Worm (Caenorhabditis elegans): ENCODE data around the gene R155.3.

The R155.3 gene

DNA sequence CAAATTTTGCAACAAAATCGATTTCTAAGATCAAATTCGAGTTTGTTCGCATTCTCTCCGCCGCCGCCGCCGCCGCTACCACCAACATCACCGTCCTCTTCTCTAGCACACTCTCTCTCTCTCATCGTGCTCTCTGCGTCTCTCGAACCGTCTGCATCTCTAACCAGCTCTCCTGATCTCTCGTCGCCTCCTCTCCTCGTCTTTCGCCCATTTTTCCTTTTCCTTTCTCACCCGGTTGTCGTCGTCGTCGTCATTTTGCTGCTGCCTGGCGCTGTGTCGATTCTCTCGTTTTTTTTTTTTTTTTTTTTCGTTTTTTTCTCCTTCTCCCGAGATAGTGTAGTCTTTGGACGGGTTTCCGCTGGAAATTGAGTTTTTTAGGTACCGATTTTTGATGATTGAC, 50.1 kb downstream of the R155.3 start (continued):
- peak; percentile 92 for TF ChIP-seq sem-4 (tag; optimal IDR thresholded peaks at IDR 0.05)
- TF ChIP-seq nhr-237 (tag; optimal IDR thresholded peaks at IDR 0.05): no peak

DNA sequence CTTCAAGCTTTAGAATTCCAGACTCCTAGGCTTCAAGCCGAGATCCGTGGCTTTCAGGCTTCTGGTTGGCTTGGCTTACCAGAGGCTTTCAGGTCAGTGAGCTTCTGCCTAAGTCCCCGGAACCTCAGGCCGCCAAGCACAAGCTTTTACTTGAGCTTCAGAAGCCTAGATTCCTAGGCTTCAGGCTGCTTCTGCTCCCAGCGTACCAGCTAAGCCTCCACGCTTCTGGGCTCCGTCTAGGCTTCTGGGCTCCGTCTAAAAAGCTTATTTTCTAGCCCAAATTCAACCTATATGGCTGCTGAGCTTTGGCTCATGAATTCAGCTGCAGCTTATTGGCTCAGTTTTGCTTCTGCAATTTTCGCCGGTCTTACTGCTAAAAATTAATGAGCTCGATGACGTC, 50.8 kb downstream of the R155.3 start:
- no peak for TF ChIP-seq ztf-11 (tag; optimal IDR thresholded peaks at IDR 0.05)
- peak; percentile 46 for TF ChIP-seq sma-9 (GFP tag; optimal IDR thresholded peaks at IDR 0.05)
- no peak for TF ChIP-seq sma-9 (tag; optimal IDR thresholded peaks at IDR 0.05)

DNA sequence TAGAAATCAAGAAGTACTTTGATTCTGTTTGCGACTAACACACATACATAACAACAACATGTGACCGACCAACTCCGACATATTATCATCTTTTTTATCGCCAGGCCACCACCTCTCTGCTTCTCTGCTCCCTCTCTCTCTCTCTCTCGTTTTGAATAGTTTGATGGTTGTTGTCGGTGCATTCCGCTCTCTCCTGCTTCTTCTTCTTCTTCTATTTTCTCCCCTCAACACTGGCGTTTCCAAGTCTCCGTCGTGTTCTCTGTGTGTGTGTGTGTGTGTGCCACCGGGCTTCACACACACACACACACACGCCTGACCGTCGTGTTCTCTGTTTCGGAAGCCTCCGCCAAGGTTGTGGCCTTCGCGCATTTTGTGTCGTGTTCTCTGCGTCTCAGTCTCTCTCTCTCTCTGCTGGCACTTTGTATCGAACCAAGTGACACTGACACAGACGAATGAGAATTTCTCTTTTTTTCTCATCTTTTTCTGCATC, 51.4 kb downstream of the R155.3 start:
- peak; percentile 96 for TF ChIP-seq mab-5 (tag; optimal IDR thresholded peaks at IDR 0.05)
- TF ChIP-seq sem-4 (tag; optimal IDR thresholded peaks at IDR 0.05): peak; percentile 97
- TF ChIP-seq lin-39 (tag; optimal IDR thresholded peaks at IDR 0.05): no peak
- TF ChIP-seq gmeb-1 (tag; optimal IDR thresholded peaks at IDR 0.05): peak; percentile 86
- TF ChIP-seq ceh-16 (tag; optimal IDR thresholded peaks at IDR 0.05): peak; percentile 87
- TF ChIP-seq ztf-11 (tag; optimal IDR thresholded peaks at IDR 0.05): peak; percentile 41
- no peak for TF ChIP-seq aly-2 (tag; optimal IDR thresholded peaks at IDR 0.05)
- no peak for TF ChIP-seq ztf-1 (GFP tag; conservative IDR thresholded peaks at IDR 0.05)
- TF ChIP-seq ztf-4 (tag; optimal IDR thresholded peaks at IDR 0.05): peak; percentile 94
- TF ChIP-seq blmp-1 (tag; optimal IDR thresholded peaks at IDR 0.05; ENCODE audit: insufficient read depth): peak; percentile 98
- TF ChIP-seq nhr-25 (tag; optimal IDR thresholded peaks at IDR 0.05): peak; percentile 99
- peak; percentile 54 for TF ChIP-seq nhr-10 (tag; optimal IDR thresholded peaks at IDR 0.05)
- TF ChIP-seq sma-3 (GFP tag; optimal IDR thresholded peaks at IDR 0.05): peak; percentile 99
- no peak for TF ChIP-seq unc-39 (tag; optimal IDR thresholded peaks at IDR 0.05)
- peak; percentile 95 for TF ChIP-seq zag-1 (tag; optimal IDR thresholded peaks at IDR 0.05)
- peak; percentile 100 for TF ChIP-seq Y55F3AM.14 (GFP tag; optimal IDR thresholded peaks at IDR 0.05)
- TF ChIP-seq nhr-12 (tag; optimal IDR thresholded peaks at IDR 0.05): no peak
- TF ChIP-seq nhr-129 (tag; optimal IDR thresholded peaks at IDR 0.05): peak; percentile 95
- TF ChIP-seq alr-1 (tag; optimal IDR thresholded peaks at IDR 0.05): peak; percentile 19
- peak; percentile 46 for TF ChIP-seq R02D3.7 (tag; optimal IDR thresholded peaks at IDR 0.05)
- TF ChIP-seq ZK546.5 (tag; optimal IDR thresholded peaks at IDR 0.05): peak; percentile 53
- no peak for TF ChIP-seq nhr-23 (tag; optimal IDR thresholded peaks at IDR 0.05)
- peak; percentile 94 for TF ChIP-seq nhr-6 (tag; optimal IDR thresholded peaks at IDR 0.05)
- TF ChIP-seq lin-11 (tag; optimal IDR thresholded peaks at IDR 0.05): peak; percentile 85
- peak; percentile 100 for TF ChIP-seq egl-27 (tag; optimal IDR thresholded peaks at IDR 0.05)
- TF ChIP-seq nhr-21 (tag; optimal IDR thresholded peaks at IDR 0.05): peak; percentile 99
- TF ChIP-seq elt-3 (tag; optimal IDR thresholded peaks at IDR 0.05): no peak
- TF ChIP-seq unc-55 (GFP tag; optimal IDR thresholded peaks at IDR 0.05): peak; percentile 86
- peak; percentile 97 to 98 for TF ChIP-seq mdl-1 (tag; optimal IDR thresholded peaks at IDR 0.05)
- peak; percentile 93 for TF ChIP-seq lin-13 (GFP tag; optimal IDR thresholded peaks at IDR 0.05)
- TF ChIP-seq elt-1 (tag; optimal IDR thresholded peaks at IDR 0.05): peak; percentile 74
- peak; percentile 97 for TF ChIP-seq peb-1 (tag; optimal IDR thresholded peaks at IDR 0.05)
- peak; percentile 77 for TF ChIP-seq snpc-4 (tag; optimal IDR thresholded peaks at IDR 0.05)
- peak; percentile 83 for TF ChIP-seq nhr-237 (tag; optimal IDR thresholded peaks at IDR 0.05)
- peak; percentile 100 for TF ChIP-seq sma-9 (GFP tag; optimal IDR thresholded peaks at IDR 0.05)
- peak; percentile 100 for TF ChIP-seq sma-9 (tag; optimal IDR thresholded peaks at IDR 0.05)
- peak; percentile 92 for TF ChIP-seq skn-1 (tag; optimal IDR thresholded peaks at IDR 0.05)
- TF ChIP-seq ama-1 (optimal IDR thresholded peaks at IDR 0.05): no peak
- TF ChIP-seq mbf-1 (tag; optimal IDR thresholded peaks at IDR 0.05): no peak
- peak; percentile 95 for TF ChIP-seq unc-62 (GFP tag; optimal IDR thresholded peaks at IDR 0.05)
- TF ChIP-seq nhr-77 (tag; optimal IDR thresholded peaks at IDR 0.05): peak; percentile 86
- TF ChIP-seq F13H6.1 (tag; optimal IDR thresholded peaks at IDR 0.05): peak; percentile 100
- peak; percentile 95 for TF ChIP-seq C34F6.9 (tag; optimal IDR thresholded peaks at IDR 0.05)
- TF ChIP-seq fos-1 (tag; optimal IDR thresholded peaks at IDR 0.05): peak; percentile 97
- TF ChIP-seq lsy-2 (tag; optimal IDR thresholded peaks at IDR 0.05): peak; percentile 80 to 95
- TF ChIP-seq crh-2 (tag; optimal IDR thresholded peaks at IDR 0.05): peak; percentile 97
- TF ChIP-seq nhr-11 (tag; optimal IDR thresholded peaks at IDR 0.05): peak; percentile 36
- peak; percentile 34 for TF ChIP-seq dmd-4 (tag; optimal IDR thresholded peaks at IDR 0.05)
- TF ChIP-seq ceh-82 (tag; optimal IDR thresholded peaks at IDR 0.05): peak; percentile 84

All from whole organism, L2 larva.